Fruit fly (Drosophila melanogaster) whole organism, embryonic: ENCODE results near the gene Mst36Fb.

Source experiments
- CG3065 ChIP-seq: fragments of 200-800 bp; sonication (Bioruptor generic); optimal IDR thresholded peaks from 2 replicates; lab custom pipeline; 2016; ENCODE audit warnings: missing biosample characterization, missing genetic modification characterization
- CG4617 ChIP-seq: fragments of 200-800 bp; sonication (Bioruptor generic); optimal IDR thresholded peaks from 3 replicates; lab custom pipeline; 2016; ENCODE audit warnings: missing biosample characterization, missing genetic modification characterization, borderline replicate concordance
- NFAT ChIP-seq: fragments of 200-800 bp; sonication (Bioruptor generic); IDR thresholded peaks from 2 replicates; pipeline ENCODE4 v1.3.6; 2022; ENCODE audit warnings: missing biosample characterization, missing genetic modification characterization
- Pdp1 ChIP-seq, 2 experiments: fragments of 200-800 bp; sonication (Bioruptor generic); optimal IDR thresholded peaks; 3 replicates each; lab custom pipeline; 2016; ENCODE audit warnings: missing biosample characterization in 2 of 2, missing genetic modification characterization in 2 of 2, mild to moderate bottlenecking in 1 of 2, moderate library complexity in 1 of 2
- usp ChIP-seq: fragments of >200 bp; optimal IDR thresholded peaks from 2 replicates; lab custom pipeline; 2017; ENCODE audit warnings: missing biosample characterization, missing genetic modification characterization

- TF ChIP-seq usp (GFP tag; lab: Kevin White, UChicago) (no peak), CG4617 (GFP tag; lab: Kevin White, UChicago) (peak; percentile 9), CG3065 (GFP tag; lab: Kevin White, UChicago) (no peak), Pdp1 (GFP tag; optimal IDR thresholded peaks at IDR 0.05; lab: Kevin White, UChicago) (peak in 1 of 2 experiments; percentile 58), NFAT (GFP tag; lab: Robert Waterston, UW) (peak; percentile 82)
These were observed 8.8 kb downstream of the Mst36Fb start for dm6 chr2L:18665952-18666606.
